Fruit fly (Drosophila melanogaster): ENCODE data around the gene Oseg4.
A peak's percentile ranks its signal among the peaks of the same experiment; 100 is the strongest.

Gene Oseg4

dm6 chr3L:1738375-1739328, 3.1 kb upstream of the Oseg4 start, which contains the start of gene Gk2 (continued):
- TF ChIP-seq Sry-δ (GFP tag; optimal IDR thresholded peaks at IDR 0.05) (peak; percentile 61), ci (GFP tag; IDR thresholded peaks at IDR 0.05) (peak; percentile 48), BEAF-32 (GFP tag; optimal IDR thresholded peaks at IDR 0.05) (peak; percentile 70), CoRest (tag; optimal IDR thresholded peaks at IDR 0.05) (no peak), C15 (GFP tag; IDR thresholded peaks at IDR 0.05) (no peak), seq (GFP tag; IDR thresholded peaks at IDR 0.05) (no peak), CG8944 (GFP tag; optimal IDR thresholded peaks at IDR 0.05) (no peak), esg (GFP tag; conservative IDR thresholded peaks at IDR 0.05) (no peak), Oaz (GFP tag; IDR thresholded peaks at IDR 0.05) (no peak), rib (GFP tag; IDR thresholded peaks at IDR 0.05) (peak; percentile 28; the same call in 1 of the 2 replicates), schlank (tag; optimal IDR thresholded peaks at IDR 0.05) (no peak), wor (GFP tag; IDR thresholded peaks at IDR 0.05) (no peak), CG7786 (GFP tag; optimal IDR thresholded peaks at IDR 0.05) (no peak), CG31365 (tag; optimal IDR thresholded peaks at IDR 0.05) (no peak), CG13296 (GFP tag; optimal IDR thresholded peaks at IDR 0.05) (no peak), emc (GFP tag; optimal IDR thresholded peaks at IDR 0.05) (no peak), CG12659 (GFP tag; optimal IDR thresholded peaks at IDR 0.05) (peak; percentile 13), Sry-β (GFP tag; optimal IDR thresholded peaks at IDR 0.05) (no peak), bbx (GFP tag; IDR thresholded peaks at IDR 0.05; ENCODE audit: partially characterized antibody) (peak; percentile 45), CG10462 (GFP tag; optimal IDR thresholded peaks at IDR 0.05) (no peak), CG8281 (tag; optimal IDR thresholded peaks at IDR 0.05) (no peak), Bteb2 (GFP tag; optimal IDR thresholded peaks at IDR 0.05) (no peak), Nf-YA (GFP tag; IDR thresholded peaks at IDR 0.05) (no peak), sd (tag; optimal IDR thresholded peaks at IDR 0.05) (no peak), dmrt11E (tag; optimal IDR thresholded peaks at IDR 0.05) (no peak), CG7556 (GFP tag; optimal IDR thresholded peaks at IDR 0.05) (no peak), CG17385 (GFP tag; optimal IDR thresholded peaks at IDR 0.05) (no peak), lov (optimal IDR thresholded peaks at IDR 0.05) (no peak), lov (GFP tag; IDR thresholded peaks at IDR 0.05) (no peak), MTF-1 (GFP tag; optimal IDR thresholded peaks at IDR 0.05; ENCODE audit: borderline replicate concordance) (no peak), p53 (GFP tag; optimal IDR thresholded peaks at IDR 0.05) (no peak), oc (tag; optimal IDR thresholded peaks at IDR 0.05) (no peak), CG6175 (GFP tag; IDR thresholded peaks at IDR 0.05) (no peak), Kr (GFP tag; optimal IDR thresholded peaks at IDR 0.05) (no peak), CG1832 (GFP tag; optimal IDR thresholded peaks at IDR 0.05) (no peak), Nf-YC (tag; optimal IDR thresholded peaks at IDR 0.05) (peak; percentile 96), Atf-2 (GFP tag; optimal IDR thresholded peaks at IDR 0.05) (no peak), bsh (GFP tag; optimal IDR thresholded peaks at IDR 0.05) (no peak), CG14860 (GFP tag; IDR thresholded peaks at IDR 0.05; ENCODE audit: partially characterized antibody) (peak; percentile 50), E2f2 (GFP tag; IDR thresholded peaks at IDR 0.05) (peak; percentile 98), CG3163 (GFP tag; optimal IDR thresholded peaks at IDR 0.05) (no peak), Gug (GFP tag; IDR thresholded peaks at IDR 0.05) (no peak), sens-2 (GFP tag; IDR thresholded peaks at IDR 0.05) (no peak), ewg (GFP tag; optimal IDR thresholded peaks at IDR 0.05) (no peak), CG14710 (tag; optimal IDR thresholded peaks at IDR 0.05) (peak; percentile 48), jumu (GFP tag; optimal IDR thresholded peaks at IDR 0.05) (no peak), CG12769 (tag; optimal IDR thresholded peaks at IDR 0.05) (no peak), CG11723 (GFP tag; optimal IDR thresholded peaks at IDR 0.05) (no peak), Optix (GFP tag; IDR thresholded peaks at IDR 0.05) (no peak)
